Worm (Caenorhabditis elegans) whole organism, late embryonic: Measurements from ENCODE around the gene ccz-1.

Source experiments
- che-1 ChIP-seq: sonication (generic microtip); optimal IDR thresholded peaks from 2 replicates; lab custom pipeline; 2016; ENCODE audit warnings: mild to moderate bottlenecking, missing genetic modification characterization, missing compliant biosample characterization
- elt-4 ChIP-seq: sonication (generic microtip); optimal IDR thresholded peaks from 2 replicates; lab custom pipeline; 2016; ENCODE audit warnings: missing genetic modification characterization, missing compliant biosample characterization
- lim-6 ChIP-seq: sonication (generic microtip); optimal IDR thresholded peaks from 2 replicates; lab custom pipeline; 2016; ENCODE audit warnings: missing genetic modification characterization, missing compliant biosample characterization
- pha-4 ChIP-seq: fragments of 150-350 bp; optimal IDR thresholded peaks from 2 replicates; lab custom pipeline; 2018; ENCODE audit warnings: missing biosample characterization, missing genetic modification reagents, missing genetic modification characterization
- unc-86 ChIP-seq: sonication (generic microtip); optimal IDR thresholded peaks from 2 replicates; lab custom pipeline; 2016; ENCODE audit warnings: missing genetic modification characterization, missing compliant biosample characterization

ce11 chrV:13658577-13658976 lies 20.1 kb upstream of the ccz-1 start:
- TF ChIP-seq elt-4: no peak
- no peak for TF ChIP-seq unc-86 (tag; lab: Kevin White, UChicago)
- no peak for TF ChIP-seq lim-6 (tag; lab: Kevin White, UChicago)
- no peak for TF ChIP-seq che-1 (tag; lab: Kevin White, UChicago)
- no peak for TF ChIP-seq pha-4 (tag; lab: Kevin White, UChicago)
